Worm (Caenorhabditis elegans): ENCODE measurements around the gene F35B3.3.
A peak's percentile ranks its signal among the peaks of the same experiment; 100 is the strongest.

- TF ChIP-seq aly-2 (tag; optimal IDR thresholded peaks at IDR 0.05) (no peak), ama-1 (optimal IDR thresholded peaks at IDR 0.05) (no peak), nhr-11 (tag; optimal IDR thresholded peaks at IDR 0.05) (no peak), unc-39 (tag; optimal IDR thresholded peaks at IDR 0.05) (no peak), sma-9 (GFP tag; optimal IDR thresholded peaks at IDR 0.05) (peak; percentile 66), sma-9 (tag; optimal IDR thresholded peaks at IDR 0.05) (no peak), fos-1 (tag; optimal IDR thresholded peaks at IDR 0.05) (peak; percentile 73), nhr-12 (tag; optimal IDR thresholded peaks at IDR 0.05) (no peak)
Measured at ce11 chrX:17030169-17030914, 17.1 kb downstream of the F35B3.3 start, which contains the start of gene ptrn-1.

All from whole organism, L2 larva.